Worm (Caenorhabditis elegans) whole organism, mixed stage, embryonic: Measurements from ENCODE around the gene F41E7.2.

Experiments used
- M03D4.4 ChIP-seq: sonication (generic microtip); optimal IDR thresholded peaks from 2 replicates; lab custom pipeline; 2017; ENCODE audit warnings: mild to moderate bottlenecking, missing genetic modification characterization, missing compliant biosample characterization
- bed-3 ChIP-seq: fragments of 200-800 bp; sonication (Bioruptor generic); optimal IDR thresholded peaks from 3 replicates; lab custom pipeline; 2018; ENCODE audit warnings: mild to moderate bottlenecking, missing genetic modification characterization, moderate library complexity, missing compliant biosample characterization
- blmp-1 ChIP-seq: fragments of 150-350 bp; optimal IDR thresholded peaks from 2 replicates; lab custom pipeline; 2014; ENCODE audit warnings: missing biosample characterization, missing genetic modification characterization
- ceh-39 ChIP-seq: fragments of 150-350 bp; optimal IDR thresholded peaks from 2 replicates; lab custom pipeline; 2014; ENCODE audit warnings: missing biosample characterization, missing genetic modification characterization
- ceh-43 ChIP-seq: fragments of 200-800 bp; sonication (Bioruptor generic); optimal IDR thresholded peaks from 2 replicates; lab custom pipeline; 2018; ENCODE audit warnings: mild to moderate bottlenecking, missing genetic modification characterization, moderate library complexity, missing compliant biosample characterization
- ceh-83 ChIP-seq: fragments of 200-800 bp; sonication (Bioruptor generic); optimal IDR thresholded peaks from 2 replicates; lab custom pipeline; 2018; ENCODE audit warnings: mild to moderate bottlenecking, missing genetic modification characterization, missing compliant biosample characterization
- ces-1 ChIP-seq: fragments of 150-350 bp; optimal IDR thresholded peaks from 2 replicates; lab custom pipeline; 2014; ENCODE audit warnings: missing biosample characterization, missing genetic modification reagents, missing genetic modification characterization
- cnd-1 ChIP-seq: fragments of 200-800 bp; sonication (Bioruptor generic); optimal IDR thresholded peaks from 2 replicates; lab custom pipeline; 2018; ENCODE audit warnings: mild to moderate bottlenecking, missing genetic modification characterization, missing compliant biosample characterization
- drap-1 ChIP-seq: fragments of 200-800 bp; sonication (Bioruptor generic); optimal IDR thresholded peaks from 3 replicates; lab custom pipeline; 2018; ENCODE audit warnings: mild to moderate bottlenecking, missing genetic modification characterization, missing compliant biosample characterization
- elt-1 ChIP-seq: sonication (generic microtip); optimal IDR thresholded peaks from 2 replicates; lab custom pipeline; 2017; ENCODE audit warnings: missing genetic modification characterization, mild to moderate bottlenecking, missing compliant biosample characterization, antibody characterized with exemption, moderate library complexity, borderline replicate concordance; ENCODE audit not compliant: insufficient read depth
- flh-1 ChIP-seq: fragments of 200-800 bp; sonication (Bioruptor generic); optimal IDR thresholded peaks from 2 replicates; lab custom pipeline; 2018; ENCODE audit warnings: mild to moderate bottlenecking, missing genetic modification characterization, moderate library complexity, missing compliant biosample characterization
- ham-2 ChIP-seq: fragments of 200-800 bp; sonication (Bioruptor generic); optimal IDR thresholded peaks from 2 replicates; lab custom pipeline; 2018; ENCODE audit warnings: mild to moderate bottlenecking, missing genetic modification characterization, missing compliant biosample characterization
- hlh-1 ChIP-seq: fragments of 150-350 bp; optimal IDR thresholded peaks from 2 replicates; lab custom pipeline; 2014; ENCODE audit warnings: missing biosample characterization, missing genetic modification reagents, missing genetic modification characterization
- lin-32 ChIP-seq: fragments of 200-800 bp; sonication (Bioruptor generic); optimal IDR thresholded peaks from 2 replicates; lab custom pipeline; 2018; ENCODE audit warnings: mild to moderate bottlenecking, missing genetic modification characterization, missing compliant biosample characterization
- lsy-2 ChIP-seq: fragments of 150-350 bp; optimal IDR thresholded peaks from 2 replicates; lab custom pipeline; 2014; ENCODE audit warnings: missing biosample characterization, missing genetic modification characterization
- mep-1 ChIP-seq: fragments of 150-350 bp; optimal IDR thresholded peaks from 2 replicates; lab custom pipeline; 2017; ENCODE audit warnings: missing biosample characterization, missing genetic modification reagents, missing genetic modification characterization, inconsistent platforms
- mls-2 ChIP-seq: sonication (generic microtip); optimal IDR thresholded peaks from 2 replicates; lab custom pipeline; 2016; ENCODE audit warnings: mild to moderate bottlenecking, missing genetic modification characterization, moderate library complexity, missing compliant biosample characterization
- nhr-12 ChIP-seq: fragments of 150-350 bp; optimal IDR thresholded peaks from 2 replicates; lab custom pipeline; 2014; ENCODE audit warnings: missing biosample characterization, missing genetic modification characterization
- nhr-2 ChIP-seq: fragments of 150-350 bp; optimal IDR thresholded peaks from 2 replicates; lab custom pipeline; 2014; ENCODE audit warnings: missing biosample characterization, missing genetic modification characterization
- nhr-237 ChIP-seq: fragments of 150-350 bp; optimal IDR thresholded peaks from 2 replicates; lab custom pipeline; 2014; ENCODE audit warnings: missing biosample characterization, missing genetic modification characterization
- nhr-28 ChIP-seq: fragments of 150-350 bp; optimal IDR thresholded peaks from 2 replicates; lab custom pipeline; 2014; ENCODE audit warnings: missing biosample characterization, missing genetic modification characterization
- nhr-76 ChIP-seq: sonication (generic microtip); optimal IDR thresholded peaks from 2 replicates; lab custom pipeline; 2017; ENCODE audit warnings: missing biosample characterization, missing genetic modification characterization
- snpc-4 ChIP-seq: fragments of 150-350 bp; optimal IDR thresholded peaks from 2 replicates; lab custom pipeline; 2014; ENCODE audit warnings: missing biosample characterization, missing genetic modification characterization
- tbx-8 ChIP-seq: fragments of 200-800 bp; sonication (Bioruptor generic); optimal IDR thresholded peaks from 2 replicates; lab custom pipeline; 2018; ENCODE audit warnings: mild to moderate bottlenecking, missing genetic modification characterization, moderate library complexity, missing compliant biosample characterization
- unc-120 ChIP-seq: sonication (generic microtip); optimal IDR thresholded peaks from 2 replicates; lab custom pipeline; 2017; ENCODE audit warnings: missing genetic modification characterization, missing compliant biosample characterization; ENCODE audit not compliant: poor library complexity, severe bottlenecking
- unc-39 ChIP-seq: fragments of 150-350 bp; optimal IDR thresholded peaks from 2 replicates; lab custom pipeline; 2014; ENCODE audit warnings: missing biosample characterization, missing genetic modification characterization
- unc-62 ChIP-seq: fragments of 150-350 bp; optimal IDR thresholded peaks from 2 replicates; lab custom pipeline; 2014; ENCODE audit warnings: missing biosample characterization, missing genetic modification reagents, missing genetic modification characterization

F41E7.2 gene

DNA sequence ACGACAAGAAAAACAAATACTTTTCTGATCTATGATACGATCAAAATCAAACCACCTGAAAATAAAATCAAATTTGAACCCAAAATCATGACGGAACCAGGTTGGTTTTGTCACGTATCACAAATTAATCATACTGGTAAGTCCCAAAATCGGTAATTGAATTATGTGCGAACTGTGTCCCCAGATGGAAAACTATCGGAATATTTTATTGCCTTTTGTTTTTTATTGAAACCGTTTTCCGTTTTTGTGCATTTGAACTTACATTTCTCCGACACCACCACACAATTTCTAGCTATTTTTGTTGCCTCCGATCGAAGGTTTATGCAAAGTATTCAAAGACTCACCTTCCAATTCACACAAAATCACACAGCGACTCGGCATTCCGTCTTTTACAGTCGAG is at the start of gene F41E7.2:
TSS of gene F41E7.2 (plus strand) at position 301 of the 400 bp plus-strand sequence.
- TF ChIP-seq ceh-39 (tag; lab: Kevin White, UChicago) = no peak
- TF ChIP-seq cnd-1 (tag; lab: Kevin White, UChicago) = no peak
- no peak for TF ChIP-seq mep-1 (tag; lab: Kevin White, UChicago)
- TF ChIP-seq M03D4.4 (tag; lab: Kevin White, UChicago) = no peak
- TF ChIP-seq elt-1 (tag; lab: Kevin White, UChicago) = no peak
- TF ChIP-seq flh-1 (GFP tag; lab: Kevin White, UChicago) = no peak

DNA sequence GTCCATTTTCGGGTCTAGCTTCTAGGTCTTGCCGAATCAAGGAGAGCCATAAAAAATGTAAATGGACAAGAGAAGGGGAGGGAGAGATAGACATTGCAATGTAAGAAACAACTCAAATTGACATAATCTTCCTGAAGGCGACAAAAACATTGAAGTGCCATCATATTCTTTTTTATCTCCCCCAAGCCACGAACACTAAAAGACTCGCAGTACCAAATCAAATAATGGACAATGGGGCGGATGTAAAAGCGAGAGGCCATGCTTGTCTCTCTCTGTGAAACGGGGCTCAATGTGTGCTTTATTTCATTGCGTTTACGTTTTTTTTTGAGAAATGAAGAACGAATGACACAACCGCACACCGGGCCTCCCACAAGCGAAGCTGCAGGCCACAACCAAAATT is 47.6 kb upstream of the F41E7.2 start:
- TF ChIP-seq hlh-1 (no peak), mls-2 (tag; lab: Kevin White, UChicago) (no peak), nhr-237 (tag; lab: Kevin White, UChicago) (no peak), M03D4.4 (tag; lab: Kevin White, UChicago) (no peak), nhr-28 (no peak), ceh-43 (GFP tag; lab: Kevin White, UChicago) (no peak), mep-1 (tag; lab: Kevin White, UChicago) (no peak), nhr-2 (tag; lab: Kevin White, UChicago) (no peak), bed-3 (GFP tag; lab: Kevin White, UChicago) (no peak), unc-39 (tag; lab: Kevin White, UChicago) (no peak), ham-2 (GFP tag; lab: Kevin White, UChicago) (no peak), ces-1 (GFP tag; lab: Kevin White, UChicago) (no peak), drap-1 (no peak), elt-1 (tag; lab: Kevin White, UChicago) (no peak)

DNA sequence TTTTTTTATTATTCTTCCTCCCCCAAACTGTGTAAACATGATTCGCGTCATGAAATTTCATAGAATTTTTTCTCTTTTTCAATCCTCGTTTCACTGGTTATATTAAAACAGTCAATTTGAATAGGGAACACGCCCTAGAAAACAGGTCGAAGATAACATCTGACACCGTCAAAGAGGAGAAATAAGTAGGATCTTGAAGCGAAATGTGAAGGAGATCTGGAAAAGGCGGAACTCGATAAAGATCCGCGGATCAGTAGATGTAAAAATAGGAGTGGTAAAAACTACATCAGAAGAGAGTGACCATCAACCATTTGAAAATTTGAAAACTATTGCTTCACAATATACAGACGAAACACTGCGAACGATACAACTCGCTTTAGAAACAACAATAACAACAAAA is 46.3 kb upstream of the F41E7.2 start:
- TF ChIP-seq ham-2 (GFP tag; lab: Kevin White, UChicago) (no peak), unc-39 (tag; lab: Kevin White, UChicago) (no peak), elt-1 (tag; lab: Kevin White, UChicago) (peak; percentile 50), cnd-1 (tag; lab: Kevin White, UChicago) (no peak), ces-1 (GFP tag; lab: Kevin White, UChicago) (no peak)

DNA sequence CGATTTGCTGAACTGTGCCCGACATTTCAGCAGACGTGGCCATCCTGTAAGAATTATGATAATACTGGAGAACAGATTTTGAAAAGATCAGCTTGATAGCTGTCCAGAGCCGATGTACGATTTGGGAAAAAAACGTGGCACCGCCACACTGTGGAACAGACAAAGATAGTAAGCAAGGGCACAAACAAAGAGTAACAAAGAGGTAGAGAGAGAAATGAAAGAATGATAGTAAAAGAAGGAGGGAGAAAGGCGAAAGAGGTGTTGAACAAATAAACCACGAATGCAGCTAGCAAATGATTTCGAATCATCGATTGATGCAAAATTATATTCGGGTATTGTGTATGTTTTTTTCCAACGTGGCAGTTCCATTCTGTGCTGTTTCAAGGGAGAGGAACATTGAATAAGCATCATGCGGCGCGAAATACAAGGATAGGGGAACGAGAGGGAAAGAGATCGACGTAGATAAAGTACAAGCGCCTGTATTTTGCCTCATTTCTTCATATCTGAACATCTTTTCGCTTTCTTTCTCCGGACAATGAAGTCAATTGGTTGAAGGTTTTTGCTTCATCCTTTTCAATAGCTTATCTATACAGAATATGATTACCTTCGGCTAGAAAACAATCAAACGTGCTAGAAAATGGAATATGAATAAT is 45.3 kb upstream of the F41E7.2 start, which contains the start of gene C14H10.3:
TSS of gene C14H10.3 (minus strand) at position 44 of the 653 bp plus-strand sequence.
- peak; percentile 62 for TF ChIP-seq elt-1 (tag; lab: Kevin White, UChicago)
- TF ChIP-seq lin-32 (GFP tag; lab: Kevin White, UChicago) = no peak
- no peak for TF ChIP-seq lsy-2 (tag; lab: Kevin White, UChicago)
- TF ChIP-seq unc-39 (tag; lab: Kevin White, UChicago) = no peak
- no peak for TF ChIP-seq mep-1 (tag; lab: Kevin White, UChicago)
- no peak for TF ChIP-seq mls-2 (tag; lab: Kevin White, UChicago)
- peak; percentile 16 for TF ChIP-seq ham-2 (GFP tag; lab: Kevin White, UChicago)
- TF ChIP-seq unc-62 (GFP tag; lab: Kevin White, UChicago) = no peak

DNA sequence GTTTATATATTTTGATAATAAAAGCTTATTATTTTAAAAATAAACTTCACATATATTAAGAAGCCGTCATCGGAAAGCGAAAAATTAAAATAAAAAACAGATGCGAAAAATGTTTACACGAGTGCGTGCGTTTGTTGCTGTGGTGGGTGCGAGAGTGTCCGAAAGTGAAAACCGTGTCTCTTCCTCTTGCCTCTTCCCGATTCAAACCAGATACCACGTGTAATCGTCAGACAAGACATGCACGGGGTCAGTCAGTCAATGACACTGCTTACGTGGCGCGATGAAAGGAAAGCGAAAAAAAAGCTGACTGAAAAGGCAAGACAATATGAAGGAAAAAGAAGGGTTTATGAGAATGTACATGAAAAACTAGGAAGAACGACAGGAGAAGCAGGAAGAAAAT is 42.6 kb upstream of the F41E7.2 start:
- TF ChIP-seq blmp-1 = peak; percentile 82
- TF ChIP-seq nhr-76 = no peak

DNA sequence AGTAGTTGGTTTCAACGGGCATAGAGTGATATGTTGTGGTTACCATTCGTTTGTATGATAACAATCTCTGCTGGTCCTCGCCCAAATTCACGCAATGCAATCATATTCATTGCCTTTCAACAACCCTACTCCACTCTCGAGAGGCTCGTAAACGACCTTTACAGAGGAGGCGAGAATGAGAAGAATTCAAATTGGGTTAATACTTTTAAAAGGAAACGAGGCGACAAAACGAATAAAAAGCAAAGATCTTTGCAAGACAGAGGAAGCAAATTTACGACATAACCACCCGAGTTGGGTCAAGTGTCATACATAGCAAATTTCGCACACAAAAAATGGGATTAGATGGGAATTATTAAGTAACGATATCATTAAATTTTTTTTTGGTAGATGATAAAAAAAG is 41.1 kb upstream of the F41E7.2 start:
- no peak for TF ChIP-seq ceh-39 (tag; lab: Kevin White, UChicago)
- TF ChIP-seq ces-1 (GFP tag; lab: Kevin White, UChicago) = peak; percentile 37
- no peak for TF ChIP-seq hlh-1
- TF ChIP-seq ceh-83 (GFP tag; lab: Kevin White, UChicago) = no peak
- TF ChIP-seq unc-120 (tag; lab: Kevin White, UChicago) = no peak

DNA sequence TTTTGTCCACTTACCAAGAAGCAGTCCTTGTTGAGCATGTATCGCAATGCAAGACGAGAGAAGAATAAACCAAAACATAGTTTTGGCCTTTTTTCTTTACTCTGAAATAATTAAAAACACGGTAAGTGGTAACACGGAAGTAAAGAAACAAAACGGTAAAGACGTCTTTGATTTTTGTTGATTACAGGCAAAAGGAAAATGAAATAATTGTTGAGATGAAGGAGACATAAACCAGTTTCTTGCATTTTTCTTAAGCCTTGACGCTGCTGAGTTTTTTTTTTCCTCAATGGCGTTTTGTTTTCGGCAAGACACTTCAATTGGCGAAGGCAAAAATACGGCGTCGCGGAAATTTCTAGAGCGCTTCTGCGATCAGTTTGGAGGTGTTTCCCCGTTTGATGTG is 36.6 kb upstream of the F41E7.2 start, which contains the start of gene zipt-13:
TSS of gene zipt-13 (minus strand) at position 101 of the 400 bp plus-strand sequence.
- TF ChIP-seq ham-2 (GFP tag; lab: Kevin White, UChicago) = no peak
- no peak for TF ChIP-seq mep-1 (tag; lab: Kevin White, UChicago)
- no peak for TF ChIP-seq tbx-8
- no peak for TF ChIP-seq nhr-237 (tag; lab: Kevin White, UChicago)
- TF ChIP-seq hlh-1 = no peak
- TF ChIP-seq snpc-4 = no peak
- no peak for TF ChIP-seq lin-32 (GFP tag; lab: Kevin White, UChicago)
- TF ChIP-seq ceh-39 (tag; lab: Kevin White, UChicago) = no peak
- no peak for TF ChIP-seq M03D4.4 (tag; lab: Kevin White, UChicago)
- no peak for TF ChIP-seq ceh-43 (GFP tag; lab: Kevin White, UChicago)
- no peak for TF ChIP-seq nhr-2 (tag; lab: Kevin White, UChicago)
- TF ChIP-seq unc-62 (GFP tag; lab: Kevin White, UChicago) = no peak
- TF ChIP-seq elt-1 (tag; lab: Kevin White, UChicago) = no peak
- TF ChIP-seq nhr-12 (tag; lab: Kevin White, UChicago) = no peak
- no peak for TF ChIP-seq blmp-1
- no peak for TF ChIP-seq cnd-1 (tag; lab: Kevin White, UChicago)
- TF ChIP-seq unc-39 (tag; lab: Kevin White, UChicago) = no peak
- TF ChIP-seq drap-1 = no peak
- TF ChIP-seq, all 35 proteins: peak for 0
